Worm (Caenorhabditis elegans) whole organism, young adult: ENCODE data around the gene pacs-1.

ENCODE experiments used
- B0035.1 ChIP-seq: sonication (generic microtip); optimal IDR thresholded peaks from 2 replicates; lab custom pipeline; 2016; ENCODE audit warnings: missing genetic modification characterization, mild to moderate bottlenecking, missing compliant biosample characterization, missing genotype, missing genetic modification reagents
- C06A6.2 ChIP-seq: fragments of 200-800 bp; sonication (Bioruptor generic); conservative IDR thresholded peaks from 2 replicates; pipeline ENCODE4 v1.3.6; 2022; ENCODE audit warnings: missing genetic modification characterization, missing compliant biosample characterization
- F10E7.11 ChIP-seq: sonication (generic microtip); optimal IDR thresholded peaks from 2 replicates; lab custom pipeline; 2017; ENCODE audit warnings: mild to moderate bottlenecking, missing genetic modification characterization, moderate library complexity, missing compliant biosample characterization
- F37B4.10 ChIP-seq: fragments of 200-800 bp; sonication (Bioruptor generic); IDR thresholded peaks from 2 replicates; pipeline ENCODE4 v1.3.6; 2022; ENCODE audit warnings: missing genetic modification characterization, missing compliant biosample characterization
- F49E8.2 ChIP-seq: sonication (generic microtip); optimal IDR thresholded peaks from 3 replicates; lab custom pipeline; 2017; ENCODE audit warnings: missing genetic modification characterization, mild to moderate bottlenecking, missing compliant biosample characterization, antibody characterized with exemption, moderate library complexity; ENCODE audit not compliant: insufficient read depth
- F57A8.1 ChIP-seq: fragments of 200-800 bp; sonication (Bioruptor generic); optimal IDR thresholded peaks from 2 replicates; lab custom pipeline; 2018; ENCODE audit warnings: mild to moderate bottlenecking, missing genetic modification characterization, moderate library complexity, missing compliant biosample characterization
- T07F8.4 ChIP-seq: sonication (generic microtip); optimal IDR thresholded peaks from 2 replicates; lab custom pipeline; 2016; ENCODE audit warnings: mild to moderate bottlenecking, missing genetic modification characterization, moderate library complexity, missing compliant biosample characterization
- Y53F4B.3 ChIP-seq: fragments of 200-800 bp; sonication (Bioruptor generic); IDR thresholded peaks from 2 replicates; pipeline ENCODE4 v1.3.6; 2022; ENCODE audit warnings: missing genetic modification reagents, missing genetic modification characterization, missing compliant biosample characterization
- Y56A3A.18 ChIP-seq: fragments of 200-800 bp; sonication (Bioruptor generic); IDR thresholded peaks from 2 replicates; pipeline ENCODE4 v1.3.6; 2022; ENCODE audit warnings: missing genetic modification reagents, missing genetic modification characterization, missing compliant biosample characterization
- Y67H2A.10 ChIP-seq: fragments of 200-800 bp; sonication (Bioruptor generic); conservative IDR thresholded peaks from 2 replicates; pipeline ENCODE4 v1.3.6; 2022; ENCODE audit warnings: missing genetic modification reagents, missing genetic modification characterization, missing compliant biosample characterization
- Y79H2A.3 ChIP-seq: fragments of 200-800 bp; sonication (Bioruptor generic); conservative IDR thresholded peaks from 2 replicates; pipeline ENCODE4 v1.3.6; 2022; ENCODE audit warnings: missing genetic modification reagents, missing genetic modification characterization, missing compliant biosample characterization
- ZK185.1 ChIP-seq: sonication (generic microtip); optimal IDR thresholded peaks from 2 replicates; lab custom pipeline; 2016; ENCODE audit warnings: mild to moderate bottlenecking, missing genetic modification characterization, missing compliant biosample characterization; ENCODE audit not compliant: poor library complexity, severe bottlenecking
- akir-1 ChIP-seq: fragments of 200-800 bp; sonication (Bioruptor generic); optimal IDR thresholded peaks from 2 replicates; lab custom pipeline; 2018; ENCODE audit warnings: mild to moderate bottlenecking, missing genetic modification characterization, moderate library complexity, missing compliant biosample characterization
- aptf-3 ChIP-seq: fragments of 200-800 bp; sonication (Bioruptor generic); IDR thresholded peaks from 2 replicates; pipeline ENCODE4 v1.3.6; 2022; ENCODE audit warnings: missing genetic modification characterization, missing compliant biosample characterization
- ceh-40 ChIP-seq: fragments of 200-800 bp; sonication (Bioruptor generic); IDR thresholded peaks from 2 replicates; pipeline ENCODE4 v1.3.6; 2022; ENCODE audit warnings: missing genetic modification characterization, missing compliant biosample characterization
- ceh-58 ChIP-seq: fragments of 200-800 bp; sonication (Bioruptor generic); IDR thresholded peaks from 2 replicates; pipeline ENCODE4 v1.3.6; 2022; ENCODE audit warnings: missing genetic modification characterization, missing compliant biosample characterization
- chd-7 ChIP-seq: sonication (generic microtip); optimal IDR thresholded peaks from 2 replicates; lab custom pipeline; 2016; ENCODE audit warnings: mild to moderate bottlenecking, missing genetic modification characterization, moderate library complexity, missing compliant biosample characterization
- die-1 ChIP-seq: sonication (generic microtip); optimal IDR thresholded peaks from 2 replicates; lab custom pipeline; 2016; ENCODE audit warnings: missing genotype, mild to moderate bottlenecking, missing genetic modification characterization, missing compliant biosample characterization
- dox-1 ChIP-seq: fragments of 200-800 bp; sonication (Bioruptor generic); IDR thresholded peaks from 2 replicates; pipeline ENCODE4 v1.3.6; 2022; ENCODE audit warnings: missing genetic modification reagents, missing genetic modification characterization, missing compliant biosample characterization
- dpff-1 ChIP-seq: sonication (generic microtip); optimal IDR thresholded peaks from 2 replicates; lab custom pipeline; 2017; ENCODE audit warnings: mild to moderate bottlenecking, missing genetic modification characterization, missing compliant biosample characterization
- efl-1 ChIP-seq: fragments of 150-350 bp; optimal IDR thresholded peaks from 2 replicates; lab custom pipeline; 2014; ENCODE audit warnings: missing biosample characterization, missing genetic modification reagents, missing genetic modification characterization
- egrh-3 ChIP-seq: fragments of 200-800 bp; sonication (Bioruptor generic); IDR thresholded peaks from 2 replicates; pipeline ENCODE4 v1.3.6; 2022; ENCODE audit warnings: missing genetic modification reagents, missing genetic modification characterization, missing compliant biosample characterization
- ets-4 ChIP-seq: fragments of 200-800 bp; sonication (Bioruptor generic); optimal IDR thresholded peaks from 2 replicates; lab custom pipeline; 2018; ENCODE audit warnings: mild to moderate bottlenecking, missing genetic modification characterization, missing compliant biosample characterization
- fkh-3 ChIP-seq: sonication (generic microtip); optimal IDR thresholded peaks from 2 replicates; lab custom pipeline; 2016; ENCODE audit warnings: mild to moderate bottlenecking, missing genetic modification characterization, missing compliant biosample characterization
- hlh-26 ChIP-seq: fragments of 200-800 bp; sonication (Bioruptor generic); conservative IDR thresholded peaks from 2 replicates; pipeline ENCODE4 v1.3.6; 2022; ENCODE audit warnings: missing genetic modification reagents, missing genetic modification characterization, missing compliant biosample characterization
- hmg-1.2 ChIP-seq: fragments of 200-800 bp; sonication (Bioruptor generic); IDR thresholded peaks from 2 replicates; pipeline ENCODE4 v1.3.6; 2022; ENCODE audit warnings: missing genetic modification reagents, missing genetic modification characterization, missing compliant biosample characterization
- hmg-20 ChIP-seq: fragments of 200-800 bp; sonication (Bioruptor generic); IDR thresholded peaks from 2 replicates; pipeline ENCODE4 v1.3.6; 2022; ENCODE audit warnings: missing genetic modification reagents, missing genetic modification characterization, missing compliant biosample characterization
- hrde-1 ChIP-seq: sonication (generic microtip); optimal IDR thresholded peaks from 2 replicates; lab custom pipeline; 2016; ENCODE audit warnings: missing genetic modification characterization, mild to moderate bottlenecking, missing compliant biosample characterization, moderate library complexity, missing genotype, missing genetic modification reagents, borderline replicate concordance
- hsf-1 ChIP-seq: fragments of 200-800 bp; sonication (Bioruptor generic); IDR thresholded peaks from 2 replicates; pipeline ENCODE4 v1.3.6; 2022; ENCODE audit warnings: missing genetic modification reagents, missing genetic modification characterization, missing compliant biosample characterization
- lag-1 ChIP-seq: fragments of 200-800 bp; sonication (Bioruptor generic); IDR thresholded peaks from 2 replicates; pipeline ENCODE4 v1.3.6; 2022; ENCODE audit warnings: missing genetic modification reagents, missing genetic modification characterization, missing compliant biosample characterization
- let-526 ChIP-seq: fragments of 200-800 bp; sonication (Bioruptor generic); IDR thresholded peaks from 2 replicates; pipeline ENCODE4 v1.3.6; 2022; ENCODE audit warnings: missing genetic modification reagents, missing genetic modification characterization, missing compliant biosample characterization
- lin-26 ChIP-seq: fragments of 200-800 bp; sonication (Bioruptor generic); IDR thresholded peaks from 2 replicates; pipeline ENCODE4 v1.3.6; 2022; ENCODE audit warnings: missing genetic modification reagents, missing genetic modification characterization, missing compliant biosample characterization
- lir-1 ChIP-seq: fragments of 200-800 bp; sonication (Bioruptor generic); conservative IDR thresholded peaks from 2 replicates; pipeline ENCODE4 v1.3.6; 2022; ENCODE audit warnings: missing genetic modification reagents, missing genetic modification characterization, missing compliant biosample characterization
- lsl-1 ChIP-seq: fragments of 200-800 bp; sonication (Bioruptor generic); optimal IDR thresholded peaks from 2 replicates; lab custom pipeline; 2018; ENCODE audit warnings: mild to moderate bottlenecking, missing genetic modification characterization, moderate library complexity, missing compliant biosample characterization
- madf-10 ChIP-seq: sonication (generic microtip); optimal IDR thresholded peaks from 2 replicates; lab custom pipeline; 2016; ENCODE audit warnings: mild to moderate bottlenecking, missing genetic modification characterization, missing compliant biosample characterization
- mel-28 ChIP-seq: sonication (generic microtip); optimal IDR thresholded peaks from 2 replicates; lab custom pipeline; 2016; ENCODE audit warnings: borderline replicate concordance, mild to moderate bottlenecking, missing genetic modification characterization, missing compliant biosample characterization
- mxl-1 ChIP-seq: sonication (generic microtip); optimal IDR thresholded peaks from 2 replicates; lab custom pipeline; 2016; ENCODE audit warnings: missing genetic modification characterization, missing compliant biosample characterization
- nfyb-1 ChIP-seq: fragments of 200-800 bp; sonication (Bioruptor generic); IDR thresholded peaks from 2 replicates; pipeline ENCODE4 v1.3.6; 2022; ENCODE audit warnings: missing genetic modification reagents, missing genetic modification characterization, missing compliant biosample characterization
- nhr-120 ChIP-seq: fragments of 200-800 bp; sonication (Bioruptor generic); IDR thresholded peaks from 2 replicates; pipeline ENCODE4 v1.3.6; 2022; ENCODE audit warnings: missing genetic modification characterization, missing compliant biosample characterization
- nhr-179 ChIP-seq: sonication (generic microtip); optimal IDR thresholded peaks from 2 replicates; lab custom pipeline; 2016; ENCODE audit warnings: mild to moderate bottlenecking, missing genetic modification characterization, missing compliant biosample characterization
- nhr-90 ChIP-seq: sonication (generic microtip); optimal IDR thresholded peaks from 2 replicates; lab custom pipeline; 2016; ENCODE audit warnings: missing genotype, mild to moderate bottlenecking, missing genetic modification characterization, missing compliant biosample characterization
- rec-8 ChIP-seq, 2 experiments: sonication (generic microtip); optimal IDR thresholded peaks; 2 replicates each; lab custom pipeline; 2016; ENCODE audit warnings: mild to moderate bottlenecking in 2 of 2, missing genetic modification characterization in 2 of 2, missing genetic modification reagents in 2 of 2, missing genotype in 2 of 2, missing biosample characterization in 1 of 2, missing compliant biosample characterization in 1 of 2, moderate library complexity in 1 of 2
- rpc-1 ChIP-seq, 2 experiments: fragments of 150-350 bp in 1 of 2; sonication (generic microtip) in 1 of 2; optimal IDR thresholded peaks; 2 replicates each; lab custom pipeline; 2014 to 2018; ENCODE audit warnings: missing biosample characterization in 1 of 2, missing genetic modification characterization in 1 of 2, missing genetic modification reagents in 1 of 2, missing genotype in 1 of 2
- sdz-38 ChIP-seq: sonication (generic microtip); optimal IDR thresholded peaks from 2 replicates; lab custom pipeline; 2016; ENCODE audit warnings: missing genotype, missing genetic modification characterization, missing compliant biosample characterization
- tbp1 ChIP-seq: fragments of 200-800 bp; sonication (Bioruptor generic); optimal IDR thresholded peaks from 2 replicates; lab custom pipeline; 2018; ENCODE audit warnings: mild to moderate bottlenecking, missing genetic modification characterization, missing compliant biosample characterization
- xnd-1 ChIP-seq: sonication (generic microtip); optimal IDR thresholded peaks from 2 replicates; lab custom pipeline; 2016; ENCODE audit warnings: missing genotype, missing genetic modification reagents, missing genetic modification characterization, missing compliant biosample characterization
- ztf-22 ChIP-seq: fragments of 200-800 bp; sonication (Bioruptor generic); optimal IDR thresholded peaks from 2 replicates; lab custom pipeline; 2018; ENCODE audit warnings: mild to moderate bottlenecking, missing genetic modification characterization, moderate library complexity, missing compliant biosample characterization
- ztf-25 ChIP-seq: fragments of 200-800 bp; sonication (Bioruptor generic); IDR thresholded peaks from 2 replicates; pipeline ENCODE4 v1.3.6; 2022; ENCODE audit warnings: missing genetic modification reagents, missing genetic modification characterization, missing compliant biosample characterization

pacs-1 gene

ce11 chrV:9175218-9175837 lies 41.7 kb downstream of the pacs-1 start, which contains the start of gene spas-1 (continued):
- TF ChIP-seq nhr-179 (tag; lab: Kevin White, UChicago) = no peak
- TF ChIP-seq lag-1 (GFP tag; lab: Robert Waterston, UW) = no peak
- peak; percentile 56; the same call in 1 of the 2 replicates for TF ChIP-seq nfyb-1 (GFP tag; lab: Robert Waterston, UW)
- TF ChIP-seq dpff-1 = no peak
- no peak for TF ChIP-seq T07F8.4 (tag; lab: Kevin White, UChicago)
- no peak for TF ChIP-seq ztf-25
- TF ChIP-seq tbp1 (GFP tag; lab: Kevin White, UChicago) = peak; percentile 67
- no peak for TF ChIP-seq Y79H2A.3 (GFP tag; lab: Robert Waterston, UW)
- peak; percentile 10 for TF ChIP-seq B0035.1 (tag; lab: Kevin White, UChicago)
- TF ChIP-seq ceh-40 (GFP tag; lab: Robert Waterston, UW) = no peak
- TF ChIP-seq xnd-1 (tag; lab: Kevin White, UChicago) = peak; percentile 40
- no peak for TF ChIP-seq rec-8 (tag; optimal IDR thresholded peaks at IDR 0.05; lab: Kevin White, UChicago)
- no peak for TF ChIP-seq fkh-3 (tag; lab: Kevin White, UChicago)
- TF ChIP-seq Y53F4B.3 (GFP tag; lab: Robert Waterston, UW) = no peak
- TF ChIP-seq nhr-90 (tag; lab: Kevin White, UChicago) = no peak
- TF ChIP-seq F37B4.10 (GFP tag; lab: Robert Waterston, UW) = no peak
- peak; percentile 85 for TF ChIP-seq dox-1
- no peak for TF ChIP-seq hrde-1 (tag; lab: Kevin White, UChicago)
- no peak for TF ChIP-seq ets-4 (GFP tag; lab: Kevin White, UChicago)
- TF ChIP-seq die-1 (tag; lab: Kevin White, UChicago) = peak; percentile 3
- TF ChIP-seq efl-1 = peak; percentile 79
- no peak for TF ChIP-seq ceh-58 (GFP tag; lab: Robert Waterston, UW)
- no peak for TF ChIP-seq F10E7.11 (tag; lab: Kevin White, UChicago)
- TF ChIP-seq ztf-22 = no peak
- TF ChIP-seq C06A6.2 (GFP tag; lab: Robert Waterston, UW) = peak; percentile 69
- no peak for TF ChIP-seq let-526 (GFP tag; lab: Robert Waterston, UW)
- peak; percentile 46 for TF ChIP-seq ZK185.1 (tag; lab: Kevin White, UChicago)
- TF ChIP-seq mel-28 (tag; lab: Kevin White, UChicago) = no peak
- no peak for TF ChIP-seq rpc-1 (optimal IDR thresholded peaks at IDR 0.05; lab: Kevin White, UChicago)
- no peak for TF ChIP-seq rpc-1 (tag; optimal IDR thresholded peaks at IDR 0.05; lab: Kevin White, UChicago)
- no peak for TF ChIP-seq hlh-26 (GFP tag; lab: Robert Waterston, UW)
- no peak for TF ChIP-seq hmg-20
- no peak for TF ChIP-seq F49E8.2
- no peak for TF ChIP-seq nhr-120 (GFP tag; lab: Robert Waterston, UW)
- TF ChIP-seq lir-1 (GFP tag; lab: Robert Waterston, UW) = no peak; the same call in 1 of the 2 replicates
- TF ChIP-seq madf-10 (tag; lab: Kevin White, UChicago) = peak; percentile 52
- no peak for TF ChIP-seq hsf-1 (GFP tag; lab: Robert Waterston, UW)
- no peak for TF ChIP-seq akir-1
- no peak for TF ChIP-seq chd-7 (tag; lab: Kevin White, UChicago)
- TF ChIP-seq F57A8.1 = no peak
- no peak for TF ChIP-seq aptf-3 (GFP tag; lab: Robert Waterston, UW)
- peak; percentile 49; the same call in 1 of the 2 replicates for TF ChIP-seq Y56A3A.18 (GFP tag; lab: Robert Waterston, UW)
- TF ChIP-seq mxl-1 (tag; lab: Kevin White, UChicago) = no peak
- peak; percentile 29; the same call in 1 of the 2 replicates for TF ChIP-seq hmg-1.2 (GFP tag; lab: Robert Waterston, UW)
- no peak for TF ChIP-seq egrh-3
- TF ChIP-seq lin-26 (GFP tag; lab: Robert Waterston, UW) = no peak
- TF ChIP-seq lsl-1 = peak; percentile 54
- no peak for TF ChIP-seq Y67H2A.10 (GFP tag; lab: Robert Waterston, UW)
- TF ChIP-seq sdz-38 (tag; lab: Kevin White, UChicago) = no peak
